Worm (Caenorhabditis elegans) whole organism, L3 larva: ENCODE results near the gene lnkn-1.
A peak's percentile ranks its signal among the peaks of the same experiment; 100 is the strongest.

Experiments
- R02D3.7 ChIP-seq: fragments of 150-350 bp; optimal IDR thresholded peaks from 2 replicates; lab custom pipeline; 2014; ENCODE audit warnings: missing biosample characterization, missing genetic modification characterization
- aly-2 ChIP-seq: fragments of 150-350 bp; optimal IDR thresholded peaks from 2 replicates; lab custom pipeline; 2014; ENCODE audit warnings: missing biosample characterization, missing genetic modification characterization
- ama-1 ChIP-seq: fragments of 150-350 bp; optimal IDR thresholded peaks from 2 replicates; lab custom pipeline; 2018
- ceh-16 ChIP-seq: sonication (generic microtip); optimal IDR thresholded peaks from 2 replicates; lab custom pipeline; 2017; ENCODE audit warnings: missing biosample characterization, missing genetic modification characterization
- ceh-28 ChIP-seq: fragments of 150-350 bp; optimal IDR thresholded peaks from 2 replicates; lab custom pipeline; 2014; ENCODE audit warnings: missing biosample characterization, missing genetic modification reagents, missing genetic modification characterization
- ceh-82 ChIP-seq: fragments of 150-350 bp; optimal IDR thresholded peaks from 2 replicates; lab custom pipeline; 2014; ENCODE audit warnings: missing biosample characterization, missing genetic modification characterization
- daf-12 ChIP-seq: fragments of 150-350 bp; optimal IDR thresholded peaks from 2 replicates; lab custom pipeline; 2014; ENCODE audit warnings: missing biosample characterization, missing genetic modification reagents, missing genetic modification characterization
- egl-27 ChIP-seq: sonication (generic microtip); optimal IDR thresholded peaks from 4 replicates; lab custom pipeline; 2017; ENCODE audit warnings: missing biosample characterization, missing genetic modification reagents, missing genetic modification characterization
- egl-5 ChIP-seq: fragments of 150-350 bp; optimal IDR thresholded peaks from 2 replicates; lab custom pipeline; 2017; ENCODE audit warnings: missing biosample characterization, missing genetic modification reagents, missing genetic modification characterization, inconsistent platforms
- elt-1 ChIP-seq: fragments of 150-350 bp; optimal IDR thresholded peaks from 2 replicates; lab custom pipeline; 2014; ENCODE audit warnings: missing biosample characterization, missing genetic modification characterization
- elt-2 ChIP-seq: sonication (generic microtip); optimal IDR thresholded peaks from 2 replicates; lab custom pipeline; 2016; ENCODE audit warnings: missing genetic modification reagents, mild to moderate bottlenecking, missing genetic modification characterization, missing compliant biosample characterization
- elt-3 ChIP-seq, 3 experiments: fragments of 150-350 bp in 1 of 3; sonication (generic microtip) in 2 of 3; optimal IDR thresholded peaks; 2 replicates in 2 of 3; 4 replicates in 1 of 3; lab custom pipeline; 2014 to 2017; ENCODE audit warnings: missing biosample characterization in 3 of 3, missing genetic modification characterization in 3 of 3
- eor-1 ChIP-seq, 2 experiments: fragments of 150-350 bp; optimal IDR thresholded peaks; 2 replicates each; lab custom pipeline; 2014 to 2018; ENCODE audit warnings: missing biosample characterization in 2 of 2, missing genetic modification characterization in 2 of 2
- fkh-10 ChIP-seq: sonication (generic microtip); optimal IDR thresholded peaks from 2 replicates; lab custom pipeline; 2017; ENCODE audit warnings: missing biosample characterization, missing genetic modification reagents, missing genetic modification characterization
- fkh-2 ChIP-seq: fragments of 150-350 bp; optimal IDR thresholded peaks from 2 replicates; lab custom pipeline; 2014; ENCODE audit warnings: missing biosample characterization, missing genetic modification reagents, missing genetic modification characterization
- fos-1 ChIP-seq: fragments of 150-350 bp; optimal IDR thresholded peaks from 2 replicates; lab custom pipeline; 2014; ENCODE audit warnings: missing biosample characterization, missing genetic modification characterization
- hmg-11 ChIP-seq: sonication (generic microtip); optimal IDR thresholded peaks from 2 replicates; lab custom pipeline; 2016; ENCODE audit warnings: missing genetic modification characterization, missing compliant biosample characterization
- jun-1 ChIP-seq: fragments of 150-350 bp; optimal IDR thresholded peaks from 2 replicates; lab custom pipeline; 2014; ENCODE audit warnings: missing biosample characterization, missing genetic modification reagents, missing genetic modification characterization
- lin-15B ChIP-seq: fragments of 150-350 bp; optimal IDR thresholded peaks from 2 replicates; lab custom pipeline; 2014; ENCODE audit warnings: missing biosample characterization, missing genetic modification characterization
- lin-39 ChIP-seq: fragments of 150-350 bp; optimal IDR thresholded peaks from 2 replicates; lab custom pipeline; 2018; ENCODE audit warnings: missing biosample characterization, missing genetic modification reagents, missing genetic modification characterization
- lsy-12 ChIP-seq: sonication (generic microtip); optimal IDR thresholded peaks from 2 replicates; lab custom pipeline; 2016; ENCODE audit warnings: mild to moderate bottlenecking, missing genetic modification characterization, missing compliant biosample characterization
- mdl-1 ChIP-seq: fragments of 150-350 bp; optimal IDR thresholded peaks from 2 replicates; lab custom pipeline; 2014; ENCODE audit warnings: missing biosample characterization, missing genetic modification characterization
- mml-1 ChIP-seq: fragments of 150-350 bp; sonication (generic microtip); optimal IDR thresholded peaks from 3 replicates; lab custom pipeline; 2014; ENCODE audit warnings: missing biosample characterization, missing genetic modification characterization
- nfya-1 ChIP-seq: sonication (generic microtip); optimal IDR thresholded peaks from 2 replicates; lab custom pipeline; 2017; ENCODE audit warnings: missing genetic modification characterization, mild to moderate bottlenecking, missing compliant biosample characterization, antibody characterized with exemption, moderate library complexity; ENCODE audit not compliant: insufficient read depth
- nhr-11 ChIP-seq: fragments of 150-350 bp; optimal IDR thresholded peaks from 2 replicates; lab custom pipeline; 2014; ENCODE audit warnings: missing biosample characterization, missing genetic modification characterization
- nhr-12 ChIP-seq: fragments of 150-350 bp; optimal IDR thresholded peaks from 2 replicates; lab custom pipeline; 2014; ENCODE audit warnings: missing biosample characterization, missing genetic modification characterization
- nhr-23 ChIP-seq: fragments of 150-350 bp; optimal IDR thresholded peaks from 2 replicates; lab custom pipeline; 2014; ENCODE audit warnings: missing biosample characterization, missing genetic modification reagents, missing genetic modification characterization
- nhr-237 ChIP-seq: fragments of 150-350 bp; optimal IDR thresholded peaks from 2 replicates; lab custom pipeline; 2014; ENCODE audit warnings: missing biosample characterization, missing genetic modification characterization
- nhr-25 ChIP-seq: sonication (generic microtip); optimal IDR thresholded peaks from 2 replicates; lab custom pipeline; 2017; ENCODE audit warnings: missing biosample characterization, missing genetic modification characterization
- nhr-28 ChIP-seq: fragments of 150-350 bp; optimal IDR thresholded peaks from 2 replicates; lab custom pipeline; 2014; ENCODE audit warnings: missing biosample characterization, missing genetic modification characterization
- nhr-43 ChIP-seq: sonication (generic microtip); optimal IDR thresholded peaks from 2 replicates; lab custom pipeline; 2016; ENCODE audit warnings: mild to moderate bottlenecking, missing genetic modification characterization, missing compliant biosample characterization; ENCODE audit not compliant: poor library complexity, severe bottlenecking
- nhr-67 ChIP-seq: fragments of 150-350 bp; optimal IDR thresholded peaks from 2 replicates; lab custom pipeline; 2014; ENCODE audit warnings: missing biosample characterization, missing genetic modification characterization
- nhr-76 ChIP-seq: fragments of 150-350 bp; sonication (generic microtip); optimal IDR thresholded peaks from 5 replicates; lab custom pipeline; 2014; ENCODE audit warnings: missing biosample characterization, missing genetic modification characterization
- nhr-77 ChIP-seq: fragments of 150-350 bp; optimal IDR thresholded peaks from 2 replicates; lab custom pipeline; 2014; ENCODE audit warnings: missing biosample characterization, missing genetic modification characterization
- pqm-1 ChIP-seq: fragments of 150-350 bp; optimal IDR thresholded peaks from 2 replicates; lab custom pipeline; 2017; ENCODE audit warnings: missing biosample characterization, missing genetic modification characterization, inconsistent platforms
- sea-2 ChIP-seq: fragments of 150-350 bp; sonication (generic microtip); optimal IDR thresholded peaks from 4 replicates; lab custom pipeline; 2014; ENCODE audit warnings: missing biosample characterization, missing genetic modification reagents, missing genetic modification characterization
- skn-1 ChIP-seq: fragments of 150-350 bp; optimal IDR thresholded peaks from 2 replicates; lab custom pipeline; 2014; ENCODE audit warnings: missing biosample characterization, missing genetic modification characterization
- snpc-4 ChIP-seq: fragments of 150-350 bp; optimal IDR thresholded peaks from 2 replicates; lab custom pipeline; 2014; ENCODE audit warnings: missing biosample characterization, missing genetic modification characterization
- tbx-2 ChIP-seq: sonication (generic microtip); optimal IDR thresholded peaks from 2 replicates; lab custom pipeline; 2016; ENCODE audit warnings: mild to moderate bottlenecking, missing genetic modification characterization, missing compliant biosample characterization
- unc-39 ChIP-seq: sonication (generic microtip); optimal IDR thresholded peaks from 4 replicates; lab custom pipeline; 2017; ENCODE audit warnings: missing biosample characterization, missing genetic modification characterization
- unc-62 ChIP-seq: fragments of 150-350 bp; sonication (generic microtip); optimal IDR thresholded peaks from 4 replicates; lab custom pipeline; 2014; ENCODE audit warnings: missing biosample characterization, missing genetic modification reagents, missing genetic modification characterization
- zag-1 ChIP-seq: fragments of 150-350 bp; optimal IDR thresholded peaks from 2 replicates; lab custom pipeline; 2014; ENCODE audit warnings: missing biosample characterization, missing genetic modification characterization
- ztf-11 ChIP-seq: fragments of 150-350 bp; optimal IDR thresholded peaks from 2 replicates; lab custom pipeline; 2014; ENCODE audit warnings: missing biosample characterization, missing genetic modification characterization
- ztf-4 ChIP-seq: fragments of 150-350 bp; optimal IDR thresholded peaks from 2 replicates; lab custom pipeline; 2014; ENCODE audit warnings: missing biosample characterization, missing genetic modification characterization

The lnkn-1 gene

DNA sequence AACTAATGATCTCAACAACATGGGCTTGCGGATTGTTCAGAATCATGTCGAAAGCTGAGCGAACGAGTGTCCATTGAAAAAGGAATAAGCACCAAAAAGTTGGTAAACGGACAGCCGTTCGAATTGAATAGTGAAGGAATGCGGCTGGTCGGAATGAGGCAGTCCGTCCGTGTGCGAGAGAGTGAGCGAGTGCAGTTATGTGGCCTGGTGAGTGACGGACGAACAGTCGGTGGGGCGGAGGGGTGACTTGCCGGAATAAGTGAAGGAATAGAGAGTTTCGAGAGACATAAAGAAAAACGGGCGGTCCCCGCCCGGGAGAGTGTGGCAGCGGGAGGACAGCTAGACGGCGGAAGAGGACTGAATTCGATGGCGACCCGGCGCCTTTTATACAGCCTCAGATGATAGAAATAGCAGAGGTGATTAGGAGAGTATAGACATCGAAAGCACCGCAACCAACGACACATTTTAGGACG, 24.7 kb upstream of the lnkn-1 start:
- peak; percentile 56 for TF ChIP-seq lin-15B
- peak; percentile 67 for TF ChIP-seq pqm-1 (tag; lab: Kevin White, UChicago)
- TF ChIP-seq ceh-82 (tag; lab: Kevin White, UChicago): no peak
- peak; percentile 8 for TF ChIP-seq ztf-4 (tag; lab: Kevin White, UChicago)
- TF ChIP-seq fos-1: peak; percentile 71
- TF ChIP-seq nhr-76 (tag; lab: Kevin White, UChicago): no peak
- no peak for TF ChIP-seq nhr-12 (tag; lab: Kevin White, UChicago)
- no peak for TF ChIP-seq fkh-10
- TF ChIP-seq nhr-77: no peak
- TF ChIP-seq ceh-28 (tag; lab: Kevin White, UChicago): peak; percentile 34
- no peak for TF ChIP-seq unc-62 (GFP tag; lab: Kevin White, UChicago)
- no peak for TF ChIP-seq egl-27 (tag; lab: Kevin White, UChicago)
- no peak for TF ChIP-seq elt-3 (tag; optimal IDR thresholded peaks at IDR 0.05; lab: Kevin White, UChicago)
- TF ChIP-seq snpc-4 (tag; lab: Kevin White, UChicago): peak; percentile 46
- no peak for TF ChIP-seq zag-1 (tag; lab: Kevin White, UChicago)
- TF ChIP-seq daf-12 (tag; lab: Kevin White, UChicago): no peak
- no peak for TF ChIP-seq aly-2 (tag; lab: Kevin White, UChicago)
- no peak for TF ChIP-seq mdl-1 (tag; lab: Kevin White, UChicago)
- TF ChIP-seq tbx-2 (tag; lab: Kevin White, UChicago): peak; percentile 25
- peak; percentile 99 for TF ChIP-seq ama-1
- TF ChIP-seq mml-1: no peak
- peak; percentile 75 for TF ChIP-seq nhr-25 (tag; lab: Kevin White, UChicago)
- TF ChIP-seq nhr-28 (tag; lab: Kevin White, UChicago): no peak
- no peak for TF ChIP-seq skn-1 (tag; lab: Kevin White, UChicago)
- TF ChIP-seq jun-1 (tag; lab: Kevin White, UChicago): peak; percentile 74
- no peak for TF ChIP-seq nhr-43
- peak; percentile 33 for TF ChIP-seq R02D3.7 (tag; lab: Kevin White, UChicago)
- TF ChIP-seq lin-39: no peak
- TF ChIP-seq unc-39: no peak
- no peak for TF ChIP-seq ztf-11
- TF ChIP-seq nhr-23 (tag; lab: Kevin White, UChicago): peak; percentile 57
- TF ChIP-seq lsy-12 (tag; lab: Kevin White, UChicago): peak; percentile 72
- no peak for TF ChIP-seq fkh-2 (tag; lab: Kevin White, UChicago)
- no peak for TF ChIP-seq elt-1
- no peak for TF ChIP-seq ceh-16 (tag; lab: Kevin White, UChicago)
- peak; percentile 16 for TF ChIP-seq egl-5 (tag; lab: Kevin White, UChicago)
- TF ChIP-seq nfya-1 (tag; lab: Kevin White, UChicago): peak; percentile 53
- TF ChIP-seq eor-1 (tag; optimal IDR thresholded peaks at IDR 0.05; lab: Kevin White, UChicago): no peak
- TF ChIP-seq sea-2: no peak
- peak; percentile 84 for TF ChIP-seq elt-2 (tag; lab: Kevin White, UChicago)
- TF ChIP-seq nhr-67 (tag; lab: Kevin White, UChicago): no peak
- peak; percentile 63 for TF ChIP-seq hmg-11 (tag; lab: Kevin White, UChicago)

DNA sequence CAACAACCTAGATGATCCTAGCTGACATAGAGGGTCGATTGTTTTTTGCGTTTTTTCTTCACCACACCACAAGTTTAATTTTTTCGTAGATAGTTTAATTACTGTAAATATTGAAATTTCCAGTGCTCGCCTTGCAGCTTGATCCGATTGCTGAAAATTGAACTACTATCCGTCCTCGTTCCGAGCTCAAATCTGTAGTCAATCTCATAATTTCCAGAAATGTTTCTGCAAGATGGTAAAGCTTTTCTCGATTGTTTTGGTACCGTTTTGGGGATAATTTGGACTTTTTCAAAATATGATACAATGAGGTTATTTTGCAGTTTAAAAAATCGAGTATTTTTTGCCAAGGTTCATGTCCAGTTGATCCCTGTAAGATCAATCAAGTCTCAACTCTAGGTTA, 24.0 kb upstream of the lnkn-1 start:
- TF ChIP-seq nhr-11 (tag; lab: Kevin White, UChicago) (no peak), ceh-28 (tag; lab: Kevin White, UChicago) (no peak), hmg-11 (tag; lab: Kevin White, UChicago) (no peak), nhr-25 (tag; lab: Kevin White, UChicago) (no peak), unc-62 (GFP tag; lab: Kevin White, UChicago) (no peak), ztf-4 (tag; lab: Kevin White, UChicago) (no peak), egl-27 (tag; lab: Kevin White, UChicago) (no peak), nhr-43 (no peak), nhr-237 (tag; lab: Kevin White, UChicago) (no peak), nhr-77 (no peak)
